ENCODE assay signal across 4 worm cellular contexts in genomic region chrX:14169569-14170031, ce11.
A peak's percentile ranks its signal among the peaks of the same experiment; 100 is the strongest.
TF ChIP-seq lines count a peak whose summit lies in the region.

sym-4 (minus strand) TSS chrX:14169619.

TF ChIP-seq in whole organism, L2 larva, 48 proteins besides CTCF, POLR2A, EP300 and RAD21 (continues in another document):
- peak; percentile 97 for TF ChIP-seq nhr-129 (tag; optimal IDR thresholded peaks at IDR 0.05; lab: Kevin White, UChicago)
- no peak for TF ChIP-seq unc-39 (tag; optimal IDR thresholded peaks at IDR 0.05; lab: Kevin White, UChicago)
- TF ChIP-seq mdl-1 (tag; optimal IDR thresholded peaks at IDR 0.05; lab: Kevin White, UChicago) = peak; percentile 55 to 88
- TF ChIP-seq egl-27 (tag; optimal IDR thresholded peaks at IDR 0.05; lab: Kevin White, UChicago) = peak; percentile 83
- TF ChIP-seq nhr-21 (tag; optimal IDR thresholded peaks at IDR 0.05; lab: Kevin White, UChicago) = peak; percentile 94
- peak; percentile 96 for TF ChIP-seq unc-55 (GFP tag; optimal IDR thresholded peaks at IDR 0.05; lab: Kevin White, UChicago)
- TF ChIP-seq sem-4 (tag; optimal IDR thresholded peaks at IDR 0.05; lab: Kevin White, UChicago) = peak; percentile 87
- peak; percentile 76 for TF ChIP-seq nhr-6 (tag; optimal IDR thresholded peaks at IDR 0.05; lab: Kevin White, UChicago)
- peak; percentile 35 to 90 for TF ChIP-seq lsy-2 (tag; optimal IDR thresholded peaks at IDR 0.05; lab: Kevin White, UChicago)
- peak; percentile 84 for TF ChIP-seq ztf-4 (tag; optimal IDR thresholded peaks at IDR 0.05; lab: Kevin White, UChicago)
- TF ChIP-seq nhr-23 (tag; optimal IDR thresholded peaks at IDR 0.05; lab: Kevin White, UChicago) = no peak
- TF ChIP-seq ztf-1 (GFP tag; conservative IDR thresholded peaks at IDR 0.05; lab: Robert Waterston, UW) = no peak
- no peak for TF ChIP-seq ceh-16 (tag; optimal IDR thresholded peaks at IDR 0.05; lab: Kevin White, UChicago)
- TF ChIP-seq lin-13 (GFP tag; optimal IDR thresholded peaks at IDR 0.05; lab: Kevin White, UChicago) = peak; percentile 92
- TF ChIP-seq nhr-11 (tag; optimal IDR thresholded peaks at IDR 0.05; lab: Kevin White, UChicago) = peak; percentile 51
- no peak for TF ChIP-seq dmd-4 (tag; optimal IDR thresholded peaks at IDR 0.05; lab: Kevin White, UChicago)
- peak; percentile 92 for TF ChIP-seq zag-1 (tag; optimal IDR thresholded peaks at IDR 0.05; lab: Kevin White, UChicago)
- TF ChIP-seq lin-11 (tag; optimal IDR thresholded peaks at IDR 0.05; lab: Kevin White, UChicago) = peak; percentile 74
- TF ChIP-seq F13H6.1 (tag; optimal IDR thresholded peaks at IDR 0.05; lab: Kevin White, UChicago) = peak; percentile 90
- TF ChIP-seq skn-1 (tag; optimal IDR thresholded peaks at IDR 0.05; lab: Kevin White, UChicago) = peak; percentile 8
- TF ChIP-seq ztf-11 (tag; optimal IDR thresholded peaks at IDR 0.05; lab: Kevin White, UChicago) = no peak
- TF ChIP-seq alr-1 (tag; optimal IDR thresholded peaks at IDR 0.05; lab: Kevin White, UChicago) = no peak
- no peak for TF ChIP-seq elt-3 (tag; optimal IDR thresholded peaks at IDR 0.05; lab: Kevin White, UChicago)

TF ChIP-seq in whole organism, L4 larva, 104 proteins besides CTCF, POLR2A, EP300 and RAD21 (continues in another document):
- peak; percentile 71 for TF ChIP-seq egl-43 (GFP tag; IDR thresholded peaks at IDR 0.05; lab: Robert Waterston, UW)
- peak; percentile 96 for TF ChIP-seq dmd-6 (GFP tag; IDR thresholded peaks at IDR 0.05; lab: Robert Waterston, UW)
- peak; percentile 88 for TF ChIP-seq T26A8.4 (GFP tag; IDR thresholded peaks at IDR 0.05; lab: Robert Waterston, UW)
- peak; percentile 76 for TF ChIP-seq arid-1 (GFP tag; conservative IDR thresholded peaks at IDR 0.05; lab: Robert Waterston, UW)
- TF ChIP-seq hlh-30 (tag; optimal IDR thresholded peaks at IDR 0.05; lab: Kevin White, UChicago; ENCODE audit: insufficient read depth) = peak; percentile 94
- no peak for TF ChIP-seq Y75B8A.6 (GFP tag; IDR thresholded peaks at IDR 0.05; lab: Robert Waterston, UW)
- TF ChIP-seq nhr-111 (GFP tag; optimal IDR thresholded peaks at IDR 0.05; lab: Kevin White, UChicago) = no peak
- peak; percentile 72 for TF ChIP-seq nhr-76 (tag; optimal IDR thresholded peaks at IDR 0.05; lab: Kevin White, UChicago)
- TF ChIP-seq unc-39 (tag; optimal IDR thresholded peaks at IDR 0.05; lab: Kevin White, UChicago) = no peak
- no peak for TF ChIP-seq F10B5.3 (tag; optimal IDR thresholded peaks at IDR 0.05; lab: Kevin White, UChicago)
- peak; percentile 98 for TF ChIP-seq nhr-28 (tag; optimal IDR thresholded peaks at IDR 0.05; lab: Kevin White, UChicago)
- peak; percentile 24 for TF ChIP-seq ama-1 (optimal IDR thresholded peaks at IDR 0.05; lab: Kevin White, UChicago)
- peak; percentile 94 for TF ChIP-seq hmg-1.1 (GFP tag; IDR thresholded peaks at IDR 0.05; lab: Robert Waterston, UW)
- peak; percentile 83 for TF ChIP-seq ctbp-1 (GFP tag; IDR thresholded peaks at IDR 0.05; lab: Robert Waterston, UW)
- peak; percentile 93 for TF ChIP-seq aha-1 (tag; lab: Kevin White, UChicago)
- no peak for TF ChIP-seq lin-15B (tag; optimal IDR thresholded peaks at IDR 0.05; lab: Kevin White, UChicago)
- TF ChIP-seq unc-62 (GFP tag; optimal IDR thresholded peaks at IDR 0.05 in 1 of 2; lab: Kevin White, UChicago) = no peak
- TF ChIP-seq unc-62 (tag; optimal IDR thresholded peaks at IDR 0.05; lab: Kevin White, UChicago) = no peak
- peak; percentile 95 for TF ChIP-seq lin-13 (GFP tag; optimal IDR thresholded peaks at IDR 0.05; lab: Kevin White, UChicago)
- TF ChIP-seq lir-3 (tag; optimal IDR thresholded peaks at IDR 0.05; lab: Kevin White, UChicago) = no peak
- 0 out of 2 replicates have a peak, but pooled peaks have one; percentile 43 for TF ChIP-seq lim-7 (GFP tag; IDR thresholded peaks at IDR 0.05; lab: Robert Waterston, UW)
- peak; percentile 89 for TF ChIP-seq lin-1 (GFP tag; IDR thresholded peaks at IDR 0.05; lab: Robert Waterston, UW)
- TF ChIP-seq R02D3.7 (tag; optimal IDR thresholded peaks at IDR 0.05; lab: Kevin White, UChicago) = no peak
- TF ChIP-seq dpl-1 (GFP tag; optimal IDR thresholded peaks at IDR 0.05; lab: Kevin White, UChicago) = peak; percentile 77
- TF ChIP-seq lin-38 (GFP tag; IDR thresholded peaks at IDR 0.05; lab: Robert Waterston, UW) = peak; percentile 97

TF ChIP-seq in whole organism, late embryonic, 69 proteins besides CTCF, POLR2A, EP300 and RAD21 (continues in another document):
- TF ChIP-seq dmd-4 (tag; optimal IDR thresholded peaks at IDR 0.05; lab: Kevin White, UChicago; ENCODE audit: borderline replicate concordance) (no peak), unc-86 (tag; optimal IDR thresholded peaks at IDR 0.05; lab: Kevin White, UChicago) (no peak), pat-9 (tag; optimal IDR thresholded peaks at IDR 0.05; lab: Kevin White, UChicago) (no peak), hlh-15 (tag; optimal IDR thresholded peaks at IDR 0.05; lab: Kevin White, UChicago) (no peak), unc-55 (GFP tag; optimal IDR thresholded peaks at IDR 0.05; lab: Kevin White, UChicago) (peak; percentile 22), elt-4 (tag; optimal IDR thresholded peaks at IDR 0.05; lab: Kevin White, UChicago) (no peak), dve-1 (tag; optimal IDR thresholded peaks at IDR 0.05; lab: Kevin White, UChicago) (peak; percentile 60), ref-2 (tag; optimal IDR thresholded peaks at IDR 0.05; lab: Kevin White, UChicago) (peak; percentile 59), tbx-2 (tag; optimal IDR thresholded peaks at IDR 0.05; lab: Kevin White, UChicago) (peak; percentile 71), hlh-8 (tag; optimal IDR thresholded peaks at IDR 0.05; lab: Kevin White, UChicago) (peak; percentile 82), madf-2 (tag; optimal IDR thresholded peaks at IDR 0.05; lab: Kevin White, UChicago) (no peak), nfya-1 (tag; optimal IDR thresholded peaks at IDR 0.05; lab: Kevin White, UChicago) (peak; percentile 77), ceh-24 (tag; optimal IDR thresholded peaks at IDR 0.05; lab: Kevin White, UChicago) (no peak), eyg-1 (tag; optimal IDR thresholded peaks at IDR 0.05; lab: Kevin White, UChicago) (no peak), K09A11.1 (tag; optimal IDR thresholded peaks at IDR 0.05; lab: Kevin White, UChicago; ENCODE audit: insufficient read depth) (peak; percentile 53), ceh-34 (tag; optimal IDR thresholded peaks at IDR 0.05; lab: Kevin White, UChicago) (peak; percentile 68), sox-2 (GFP tag; IDR thresholded peaks at IDR 0.05; lab: Robert Waterston, UW) (no peak), ceh-18 (tag; optimal IDR thresholded peaks at IDR 0.05; lab: Kevin White, UChicago) (peak; percentile 87), che-1 (tag; optimal IDR thresholded peaks at IDR 0.05; lab: Kevin White, UChicago) (no peak), ceh-2 (tag; optimal IDR thresholded peaks at IDR 0.05; lab: Kevin White, UChicago) (no peak), ceh-30 (tag; optimal IDR thresholded peaks at IDR 0.05; lab: Kevin White, UChicago) (peak; percentile 44), syd-9 (tag; optimal IDR thresholded peaks at IDR 0.05; lab: Kevin White, UChicago) (peak; percentile 7), unc-3 (GFP tag; conservative IDR thresholded peaks at IDR 0.05; lab: Robert Waterston, UW) (no peak), unc-3 (tag; optimal IDR thresholded peaks at IDR 0.05; lab: Kevin White, UChicago) (no peak), ceh-14 (tag; optimal IDR thresholded peaks at IDR 0.05; lab: Kevin White, UChicago) (no peak), tbx-7 (tag; optimal IDR thresholded peaks at IDR 0.05; lab: Kevin White, UChicago) (no peak), hlh-13 (GFP tag; optimal IDR thresholded peaks at IDR 0.05; lab: Kevin White, UChicago) (no peak)

TF ChIP-seq in whole organism, mixed stage, embryonic, 35 proteins besides CTCF, POLR2A, EP300 and RAD21 (continues in another document):
- TF ChIP-seq mls-2 (tag; optimal IDR thresholded peaks at IDR 0.05; lab: Kevin White, UChicago) = no peak
- peak; percentile 42 for TF ChIP-seq ceh-39 (tag; optimal IDR thresholded peaks at IDR 0.05; lab: Kevin White, UChicago)
- TF ChIP-seq lsy-2 (tag; optimal IDR thresholded peaks at IDR 0.05; lab: Kevin White, UChicago) = peak; percentile 59
- no peak for TF ChIP-seq flh-1 (GFP tag; optimal IDR thresholded peaks at IDR 0.05; lab: Kevin White, UChicago)
- TF ChIP-seq ham-2 (GFP tag; optimal IDR thresholded peaks at IDR 0.05; lab: Kevin White, UChicago) = no peak
- peak; percentile 82 for TF ChIP-seq mep-1 (tag; optimal IDR thresholded peaks at IDR 0.05; lab: Kevin White, UChicago)
- TF ChIP-seq sem-2 (GFP tag; optimal IDR thresholded peaks at IDR 0.05; lab: Kevin White, UChicago) = no peak
- peak; percentile 88 for TF ChIP-seq pha-4 (tag; optimal IDR thresholded peaks at IDR 0.05; lab: Kevin White, UChicago)
- TF ChIP-seq bed-3 (GFP tag; optimal IDR thresholded peaks at IDR 0.05; lab: Kevin White, UChicago) = no peak
- TF ChIP-seq ces-1 (GFP tag; optimal IDR thresholded peaks at IDR 0.05; lab: Kevin White, UChicago) = peak; percentile 87
- TF ChIP-seq drap-1 (GFP tag; optimal IDR thresholded peaks at IDR 0.05; lab: Kevin White, UChicago) = peak; percentile 36
- no peak for TF ChIP-seq ceh-43 (GFP tag; optimal IDR thresholded peaks at IDR 0.05; lab: Kevin White, UChicago)
- TF ChIP-seq ceh-83 (GFP tag; optimal IDR thresholded peaks at IDR 0.05; lab: Kevin White, UChicago) = no peak
- TF ChIP-seq snpc-4 (tag; optimal IDR thresholded peaks at IDR 0.05; lab: Kevin White, UChicago) = no peak
- no peak for TF ChIP-seq zip-8 (tag; optimal IDR thresholded peaks at IDR 0.05; lab: Kevin White, UChicago)
- no peak for TF ChIP-seq nhr-12 (tag; optimal IDR thresholded peaks at IDR 0.05; lab: Kevin White, UChicago)
- no peak for TF ChIP-seq ztf-11 (tag; optimal IDR thresholded peaks at IDR 0.05; lab: Kevin White, UChicago)
- TF ChIP-seq unc-120 (tag; optimal IDR thresholded peaks at IDR 0.05; lab: Kevin White, UChicago; ENCODE audit: poor library complexity, severe bottlenecking) = peak; percentile 99
- TF ChIP-seq nhr-76 (tag; optimal IDR thresholded peaks at IDR 0.05; lab: Kevin White, UChicago) = no peak
- TF ChIP-seq sptf-1 (tag; optimal IDR thresholded peaks at IDR 0.05; lab: Kevin White, UChicago) = peak; percentile 38
- TF ChIP-seq lin-32 (GFP tag; optimal IDR thresholded peaks at IDR 0.05; lab: Kevin White, UChicago) = peak; percentile 1
- peak; percentile 74 for TF ChIP-seq unc-62 (GFP tag; optimal IDR thresholded peaks at IDR 0.05; lab: Kevin White, UChicago)
- TF ChIP-seq tbx-8 (GFP tag; optimal IDR thresholded peaks at IDR 0.05; lab: Kevin White, UChicago) = no peak
- TF ChIP-seq hlh-1 (tag; optimal IDR thresholded peaks at IDR 0.05; lab: Kevin White, UChicago) = peak; percentile 62
- peak; percentile 68 for TF ChIP-seq elt-3 (tag; optimal IDR thresholded peaks at IDR 0.05; lab: Kevin White, UChicago)
- TF ChIP-seq nhr-237 (tag; optimal IDR thresholded peaks at IDR 0.05; lab: Kevin White, UChicago) = peak; percentile 83
- peak; percentile 50 for TF ChIP-seq elt-1 (tag; optimal IDR thresholded peaks at IDR 0.05; lab: Kevin White, UChicago; ENCODE audit: borderline replicate concordance, insufficient read depth)
- no peak for TF ChIP-seq blmp-1 (tag; optimal IDR thresholded peaks at IDR 0.05; lab: Kevin White, UChicago)
- peak; percentile 20 for TF ChIP-seq M03D4.4 (tag; optimal IDR thresholded peaks at IDR 0.05; lab: Kevin White, UChicago)
